Worm (Caenorhabditis elegans) whole organism, late embryonic: ENCODE measurements around the gene C14A6.8.

Experiments
- ceh-9 ChIP-seq: sonication (generic microtip); optimal IDR thresholded peaks from 2 replicates; lab custom pipeline; 2016; ENCODE audit warnings: mild to moderate bottlenecking, missing genetic modification characterization, inconsistent platforms, missing compliant biosample characterization
- hlh-13 ChIP-seq: fragments of 200-800 bp; sonication (Bioruptor generic); optimal IDR thresholded peaks from 2 replicates; lab custom pipeline; 2018; ENCODE audit warnings: mild to moderate bottlenecking, missing genetic modification characterization, missing compliant biosample characterization
- lim-6 ChIP-seq: sonication (generic microtip); optimal IDR thresholded peaks from 2 replicates; lab custom pipeline; 2016; ENCODE audit warnings: missing genetic modification characterization, missing compliant biosample characterization
- nfya-1 ChIP-seq: sonication (generic microtip); optimal IDR thresholded peaks from 2 replicates; lab custom pipeline; 2017; ENCODE audit warnings: missing genetic modification characterization, mild to moderate bottlenecking, missing compliant biosample characterization, antibody characterized with exemption, moderate library complexity
- sox-2 ChIP-seq: fragments of 200-800 bp; sonication (Bioruptor generic); IDR thresholded peaks from 2 replicates; pipeline ENCODE4 v1.3.6; 2022; ENCODE audit warnings: missing genetic modification reagents, missing genetic modification characterization, missing compliant biosample characterization
- syd-9 ChIP-seq: sonication (generic microtip); optimal IDR thresholded peaks from 2 replicates; lab custom pipeline; 2016; ENCODE audit warnings: mild to moderate bottlenecking, missing genetic modification characterization, moderate library complexity, missing compliant biosample characterization

C14A6.8 gene

DNA sequence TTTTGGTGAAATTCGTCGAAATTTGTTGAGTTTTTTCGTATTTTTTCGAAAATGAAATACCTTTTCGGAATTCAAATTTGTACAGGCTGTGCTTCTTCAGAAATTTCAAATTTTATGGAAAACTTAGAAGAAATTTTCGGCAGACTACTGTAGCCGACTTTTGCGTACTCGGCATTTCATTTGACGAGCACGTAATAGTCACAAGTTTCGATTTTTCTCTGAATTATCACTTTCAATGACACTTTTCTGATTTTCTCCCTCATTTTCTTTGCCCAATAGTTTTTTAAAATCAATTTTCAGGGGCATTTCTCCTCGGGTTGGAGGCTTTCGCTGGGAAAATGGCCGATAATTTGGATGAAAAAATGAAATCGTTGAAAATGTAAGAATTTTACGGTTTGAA, 47.8 kb downstream of the C14A6.8 start, which contains the start of gene fbxa-107:
Gene fbxa-107 (plus strand): TSS at position 301 of the 400 bp plus-strand sequence.
- TF ChIP-seq syd-9 (tag; lab: Kevin White, UChicago): no peak
- no peak for TF ChIP-seq sox-2 (GFP tag; lab: Robert Waterston, UW)
- TF ChIP-seq ceh-9 (tag; lab: Kevin White, UChicago): no peak
- no peak for TF ChIP-seq lim-6 (tag; lab: Kevin White, UChicago)
- TF ChIP-seq hlh-13: no peak
- TF ChIP-seq nfya-1 (tag; lab: Kevin White, UChicago): no peak
- TF ChIP-seq, all 69 proteins: peak for 0
